Worm (Caenorhabditis elegans) whole organism, early embryonic: Measurements from ENCODE around the gene col-175.

Source experiments
- B0310.2 ChIP-seq: sonication (generic microtip); optimal IDR thresholded peaks from 2 replicates; lab custom pipeline; 2016; ENCODE audit warnings: mild to moderate bottlenecking, missing genetic modification characterization, missing compliant biosample characterization
- F13C5.2 ChIP-seq: sonication (generic microtip); optimal IDR thresholded peaks from 2 replicates; lab custom pipeline; 2017; ENCODE audit warnings: mild to moderate bottlenecking, missing genetic modification characterization, inconsistent platforms, missing compliant biosample characterization
- aly-1 ChIP-seq: sonication (generic microtip); optimal IDR thresholded peaks from 2 replicates; lab custom pipeline; 2016; ENCODE audit warnings: missing genetic modification characterization, missing compliant biosample characterization
- ama-1 ChIP-seq: fragments of 150-350 bp; optimal IDR thresholded peaks from 2 replicates; lab custom pipeline; 2014
- ets-7 ChIP-seq: sonication (generic microtip); optimal IDR thresholded peaks from 2 replicates; lab custom pipeline; 2016; ENCODE audit warnings: missing genotype, missing genetic modification characterization, missing compliant biosample characterization
- flt-1 ChIP-seq: fragments of 200-800 bp; sonication (Bioruptor generic); IDR thresholded peaks from 2 replicates; pipeline ENCODE4 v1.3.6; 2022; ENCODE audit warnings: missing genetic modification characterization, missing compliant biosample characterization
- hmg-4 ChIP-seq: fragments of 200-800 bp; sonication (Bioruptor generic); optimal IDR thresholded peaks from 2 replicates; lab custom pipeline; 2018; ENCODE audit warnings: mild to moderate bottlenecking, missing genetic modification characterization, missing compliant biosample characterization
- hnd-1 ChIP-seq: sonication (generic microtip); optimal IDR thresholded peaks from 2 replicates; lab custom pipeline; 2016; ENCODE audit warnings: missing genetic modification characterization, missing compliant biosample characterization
- pes-1 ChIP-seq: fragments of 200-800 bp; sonication (Bioruptor generic); IDR thresholded peaks from 2 replicates; pipeline ENCODE4 v1.3.6; 2022; ENCODE audit warnings: missing genetic modification reagents, missing genetic modification characterization, missing compliant biosample characterization
- scrt-1 ChIP-seq: fragments of 200-800 bp; sonication (Bioruptor generic); IDR thresholded peaks from 2 replicates; pipeline ENCODE4 v1.3.6; 2022; ENCODE audit warnings: missing genetic modification characterization, missing compliant biosample characterization
- sea-1 ChIP-seq: fragments of 200-800 bp; sonication (Bioruptor generic); conservative IDR thresholded peaks from 2 replicates; pipeline ENCODE4 v1.3.6; 2022; ENCODE audit warnings: missing genetic modification characterization, missing compliant biosample characterization
- tbx-11 ChIP-seq: fragments of 200-800 bp; sonication (Bioruptor generic); IDR thresholded peaks from 2 replicates; pipeline ENCODE4 v1.3.6; 2022; ENCODE audit warnings: missing genetic modification characterization, missing compliant biosample characterization
- tra-4 ChIP-seq: sonication (generic microtip); optimal IDR thresholded peaks from 2 replicates; lab custom pipeline; 2017; ENCODE audit warnings: missing genetic modification characterization, missing compliant biosample characterization

DNA sequence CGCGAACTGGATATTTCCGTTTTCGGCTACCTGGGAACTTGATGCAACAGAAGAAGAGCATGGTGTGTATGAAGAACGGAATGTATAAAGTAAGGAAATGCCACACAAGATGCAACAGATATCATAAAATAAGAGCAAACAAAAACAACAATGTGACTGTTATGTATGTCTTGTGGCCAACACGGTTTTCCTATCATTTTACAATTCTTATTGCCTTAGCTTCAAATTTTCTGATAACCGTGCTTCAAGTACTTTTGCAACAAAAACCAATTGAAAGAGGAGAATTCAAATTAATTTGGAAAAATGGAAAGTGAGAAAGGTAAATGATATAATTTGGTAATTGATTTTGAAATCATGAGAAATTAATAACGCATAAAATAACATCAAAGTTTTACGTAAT lies 2.9 kb downstream of the col-175 start:
- TF ChIP-seq ets-7 (tag; lab: Kevin White, UChicago) (no peak), ama-1 (lab: Kevin White, UChicago) (no peak), tra-4 (no peak), B0310.2 (tag; lab: Kevin White, UChicago) (no peak), hnd-1 (tag; lab: Kevin White, UChicago) (no peak), tbx-11 (GFP tag; lab: Robert Waterston, UW) (no peak), scrt-1 (GFP tag; lab: Robert Waterston, UW) (no peak), pes-1 (GFP tag; lab: Robert Waterston, UW) (no peak), aly-1 (tag; lab: Kevin White, UChicago) (no peak), flt-1 (GFP tag; lab: Robert Waterston, UW) (no peak), F13C5.2 (no peak), sea-1 (no peak), hmg-4 (no peak)
